Worm (Caenorhabditis elegans) whole organism, L2 larva: ENCODE results near the gene srv-9.

Experiments
- F13H6.1 ChIP-seq: sonication (generic microtip); optimal IDR thresholded peaks from 2 replicates; lab custom pipeline; 2016; ENCODE audit warnings: missing genetic modification characterization, missing compliant biosample characterization
- R02D3.7 ChIP-seq: fragments of 150-350 bp; optimal IDR thresholded peaks from 2 replicates; lab custom pipeline; 2014; ENCODE audit warnings: missing biosample characterization, missing genetic modification characterization
- Y55F3AM.14 ChIP-seq: fragments of 200-800 bp; sonication (Bioruptor generic); optimal IDR thresholded peaks from 2 replicates; lab custom pipeline; 2018; ENCODE audit warnings: mild to moderate bottlenecking, missing genetic modification characterization, missing compliant biosample characterization
- ZK546.5 ChIP-seq: sonication (generic microtip); optimal IDR thresholded peaks from 2 replicates; lab custom pipeline; 2017; ENCODE audit warnings: missing biosample characterization, missing genetic modification characterization
- aly-2 ChIP-seq: fragments of 150-350 bp; optimal IDR thresholded peaks from 2 replicates; lab custom pipeline; 2014; ENCODE audit warnings: missing biosample characterization, missing genetic modification characterization
- blmp-1 ChIP-seq: sonication (generic microtip); optimal IDR thresholded peaks from 2 replicates; lab custom pipeline; 2017; ENCODE audit warnings: missing genetic modification characterization, mild to moderate bottlenecking, missing compliant biosample characterization, antibody characterized with exemption, moderate library complexity; ENCODE audit not compliant: insufficient read depth
- ceh-82 ChIP-seq: fragments of 150-350 bp; optimal IDR thresholded peaks from 2 replicates; lab custom pipeline; 2014; ENCODE audit warnings: missing biosample characterization, missing genetic modification characterization
- crh-2 ChIP-seq: sonication (generic microtip); optimal IDR thresholded peaks from 2 replicates; lab custom pipeline; 2017; ENCODE audit warnings: missing biosample characterization, missing genetic modification characterization
- dmd-4 ChIP-seq: sonication (generic microtip); optimal IDR thresholded peaks from 2 replicates; lab custom pipeline; 2017; ENCODE audit warnings: missing biosample characterization, missing genetic modification characterization
- elt-1 ChIP-seq: fragments of 150-350 bp; optimal IDR thresholded peaks from 2 replicates; lab custom pipeline; 2014; ENCODE audit warnings: missing biosample characterization, missing genetic modification characterization
- elt-3 ChIP-seq: sonication (generic microtip); optimal IDR thresholded peaks from 2 replicates; lab custom pipeline; 2017; ENCODE audit warnings: missing biosample characterization, missing genetic modification characterization
- fos-1 ChIP-seq: fragments of 150-350 bp; optimal IDR thresholded peaks from 2 replicates; lab custom pipeline; 2014; ENCODE audit warnings: missing biosample characterization, missing genetic modification characterization
- gmeb-1 ChIP-seq: fragments of 150-350 bp; optimal IDR thresholded peaks from 2 replicates; lab custom pipeline; 2014; ENCODE audit warnings: missing biosample characterization, missing genetic modification characterization
- lin-13 ChIP-seq: fragments of 150-350 bp; optimal IDR thresholded peaks from 2 replicates; lab custom pipeline; 2014; ENCODE audit warnings: missing biosample characterization, missing genetic modification reagents, missing genetic modification characterization
- lin-39 ChIP-seq: fragments of 150-350 bp; optimal IDR thresholded peaks from 2 replicates; lab custom pipeline; 2014; ENCODE audit warnings: missing biosample characterization, missing genetic modification reagents, missing genetic modification characterization
- lsy-2 ChIP-seq, 2 experiments: fragments of 150-350 bp in 1 of 2; sonication (generic microtip) in 1 of 2; optimal IDR thresholded peaks; 2 replicates each; lab custom pipeline; 2014 to 2017; ENCODE audit warnings: missing biosample characterization in 2 of 2, missing genetic modification characterization in 2 of 2
- mbf-1 ChIP-seq: sonication (generic microtip); optimal IDR thresholded peaks from 2 replicates; lab custom pipeline; 2017; ENCODE audit warnings: missing biosample characterization, missing genetic modification characterization
- nhr-10 ChIP-seq: sonication (generic microtip); optimal IDR thresholded peaks from 2 replicates; lab custom pipeline; 2017; ENCODE audit warnings: missing biosample characterization, missing genetic modification characterization
- nhr-11 ChIP-seq: fragments of 150-350 bp; optimal IDR thresholded peaks from 2 replicates; lab custom pipeline; 2014; ENCODE audit warnings: missing biosample characterization, missing genetic modification characterization
- nhr-12 ChIP-seq: fragments of 150-350 bp; optimal IDR thresholded peaks from 2 replicates; lab custom pipeline; 2014; ENCODE audit warnings: missing biosample characterization, missing genetic modification characterization
- nhr-129 ChIP-seq: fragments of 150-350 bp; optimal IDR thresholded peaks from 2 replicates; lab custom pipeline; 2014; ENCODE audit warnings: missing biosample characterization, missing genetic modification characterization
- nhr-21 ChIP-seq: fragments of 150-350 bp; optimal IDR thresholded peaks from 2 replicates; lab custom pipeline; 2014; ENCODE audit warnings: missing biosample characterization, missing genetic modification characterization
- nhr-237 ChIP-seq: fragments of 150-350 bp; optimal IDR thresholded peaks from 2 replicates; lab custom pipeline; 2014; ENCODE audit warnings: missing biosample characterization, missing genetic modification characterization
- nhr-25 ChIP-seq: fragments of 150-350 bp; sonication (generic microtip); optimal IDR thresholded peaks from 3 replicates; lab custom pipeline; 2014; ENCODE audit warnings: missing biosample characterization, missing genetic modification characterization
- nhr-6 ChIP-seq: fragments of 150-350 bp; optimal IDR thresholded peaks from 2 replicates; lab custom pipeline; 2014; ENCODE audit warnings: missing biosample characterization, missing genetic modification characterization
- skn-1 ChIP-seq: sonication (generic microtip); optimal IDR thresholded peaks from 2 replicates; lab custom pipeline; 2017; ENCODE audit warnings: missing biosample characterization, missing genetic modification characterization
- sma-3 ChIP-seq: sonication (generic microtip); optimal IDR thresholded peaks from 2 replicates; lab custom pipeline; 2016; ENCODE audit warnings: missing genetic modification reagents, missing genetic modification characterization, missing compliant biosample characterization
- sma-9 ChIP-seq, 2 experiments: fragments of 150-350 bp in 1 of 2; sonication (generic microtip) in 1 of 2; optimal IDR thresholded peaks; 2 replicates each; lab custom pipeline; 2014 to 2016; ENCODE audit warnings: missing genetic modification characterization in 2 of 2, mild to moderate bottlenecking in 1 of 2, missing biosample characterization in 1 of 2, missing compliant biosample characterization in 1 of 2, missing genetic modification reagents in 1 of 2, moderate library complexity in 1 of 2
- unc-39 ChIP-seq: fragments of 150-350 bp; optimal IDR thresholded peaks from 2 replicates; lab custom pipeline; 2014; ENCODE audit warnings: missing biosample characterization, missing genetic modification characterization
- ztf-1 ChIP-seq: fragments of 200-800 bp; sonication (Bioruptor generic); conservative IDR thresholded peaks from 2 replicates; pipeline ENCODE4 v1.3.6; 2022; ENCODE audit warnings: missing genetic modification characterization, missing compliant biosample characterization
- ztf-4 ChIP-seq: fragments of 150-350 bp; optimal IDR thresholded peaks from 2 replicates; lab custom pipeline; 2014; ENCODE audit warnings: missing biosample characterization, missing genetic modification characterization

Gene srv-9

DNA sequence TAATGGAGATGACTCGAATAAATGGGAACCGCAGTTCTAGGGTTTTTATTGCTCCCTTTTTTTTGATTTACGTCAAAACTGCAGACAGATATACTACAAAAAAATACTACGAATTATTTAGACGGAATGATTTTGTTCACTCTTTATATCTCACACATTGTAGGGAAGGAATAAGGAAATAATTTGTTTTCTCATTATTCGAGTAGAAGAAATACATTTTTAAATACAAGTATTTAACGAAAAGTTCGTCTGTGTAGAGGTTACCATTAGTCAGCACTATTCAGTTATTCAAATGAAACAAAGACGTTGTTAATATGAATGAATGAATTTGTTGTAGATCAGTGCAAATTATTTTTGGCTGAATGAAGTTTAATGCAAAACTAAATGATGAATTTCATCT is 3.8 kb upstream of the srv-9 start, which contains the start of gene srd-18:
Gene srd-18 (minus strand): TSS at position 101 of the 400 bp plus-strand sequence.
- TF ChIP-seq elt-1: no peak
- TF ChIP-seq skn-1 (tag; lab: Kevin White, UChicago): no peak
- no peak for TF ChIP-seq mbf-1 (tag; lab: Kevin White, UChicago)
- no peak for TF ChIP-seq ceh-82
- no peak for TF ChIP-seq R02D3.7 (tag; lab: Kevin White, UChicago)
- TF ChIP-seq elt-3 (tag; lab: Kevin White, UChicago): no peak
- no peak for TF ChIP-seq crh-2
- no peak for TF ChIP-seq sma-3 (GFP tag; lab: Kevin White, UChicago)
- TF ChIP-seq F13H6.1 (tag; lab: Kevin White, UChicago): no peak
- no peak for TF ChIP-seq lin-13 (GFP tag; lab: Kevin White, UChicago)
- TF ChIP-seq Y55F3AM.14 (GFP tag; lab: Kevin White, UChicago): no peak
- no peak for TF ChIP-seq ztf-4 (tag; lab: Kevin White, UChicago)
- no peak for TF ChIP-seq dmd-4 (tag; lab: Kevin White, UChicago)
- TF ChIP-seq, all 48 proteins: peak for 0

DNA sequence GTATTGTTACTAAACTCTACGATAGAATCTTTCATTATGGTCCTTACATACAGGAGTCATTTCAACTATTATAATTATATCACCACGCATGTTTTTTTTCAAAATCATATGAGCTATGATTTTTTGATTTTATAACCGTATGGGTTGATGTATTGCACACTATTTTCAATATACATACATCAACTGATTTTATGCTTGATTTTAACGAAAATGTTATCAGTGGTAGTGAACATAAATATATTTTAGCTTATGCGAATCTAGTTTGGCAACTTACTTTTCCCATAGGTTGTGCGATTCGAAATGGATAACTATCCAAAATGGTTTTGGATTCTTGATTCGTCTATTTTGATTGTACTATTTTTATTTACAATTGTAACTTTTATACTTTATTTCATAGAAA is 663 bp upstream of the srv-9 start, which contains the start of gene srv-10:
Gene srv-10 (plus strand): TSS at position 301 of the 400 bp plus-strand sequence.
- no peak for TF ChIP-seq unc-39
- TF ChIP-seq lsy-2 (tag; optimal IDR thresholded peaks at IDR 0.05; lab: Kevin White, UChicago): no peak
- TF ChIP-seq ztf-1 (GFP tag; lab: Robert Waterston, UW): no peak
- TF ChIP-seq gmeb-1: no peak
- no peak for TF ChIP-seq skn-1 (tag; lab: Kevin White, UChicago)
- no peak for TF ChIP-seq mbf-1 (tag; lab: Kevin White, UChicago)
- no peak for TF ChIP-seq nhr-21 (tag; lab: Kevin White, UChicago)
- TF ChIP-seq nhr-237: no peak
- TF ChIP-seq sma-3 (GFP tag; lab: Kevin White, UChicago): no peak
- no peak for TF ChIP-seq blmp-1 (tag; lab: Kevin White, UChicago)
- TF ChIP-seq, all 48 proteins: peak for 0

DNA sequence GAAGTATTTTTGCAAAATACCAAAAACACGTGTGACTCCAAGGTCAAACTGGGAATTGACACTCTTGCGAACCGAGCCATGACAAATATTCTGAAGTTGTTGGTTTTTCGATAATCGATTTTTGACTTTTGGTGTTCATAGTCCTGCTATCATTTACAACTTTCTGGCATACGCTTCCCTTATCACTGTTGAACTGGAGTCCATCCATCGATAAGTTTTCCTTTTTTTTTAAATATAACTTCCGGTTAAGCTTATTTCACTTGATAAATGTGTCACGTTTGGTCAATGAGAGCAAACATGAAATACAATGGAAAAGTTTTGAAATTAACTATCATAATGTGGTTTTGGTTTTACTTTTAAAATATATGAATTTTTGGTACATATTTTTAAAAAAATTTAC is 1.2 kb downstream of the srv-9 start:
- TF ChIP-seq fos-1: peak; percentile 95
- peak; percentile 17 for TF ChIP-seq sma-9 (GFP tag; optimal IDR thresholded peaks at IDR 0.05; lab: Kevin White, UChicago)
- no peak for TF ChIP-seq sma-9 (tag; optimal IDR thresholded peaks at IDR 0.05; lab: Kevin White, UChicago)
- TF ChIP-seq gmeb-1: no peak
- peak; percentile 17 for TF ChIP-seq crh-2
- TF ChIP-seq, all 48 proteins: peak for 3

- TF ChIP-seq lsy-2 (tag; optimal IDR thresholded peaks at IDR 0.05; lab: Kevin White, UChicago) (no peak), mbf-1 (tag; lab: Kevin White, UChicago) (no peak), fos-1 (no peak), aly-2 (tag; lab: Kevin White, UChicago) (no peak), sma-9 (GFP tag; optimal IDR thresholded peaks at IDR 0.05; lab: Kevin White, UChicago) (no peak), sma-9 (tag; optimal IDR thresholded peaks at IDR 0.05; lab: Kevin White, UChicago) (no peak), Y55F3AM.14 (GFP tag; lab: Kevin White, UChicago) (no peak), blmp-1 (tag; lab: Kevin White, UChicago) (no peak), lin-39 (no peak), dmd-4 (tag; lab: Kevin White, UChicago) (no peak), nhr-10 (tag; lab: Kevin White, UChicago) (no peak), ztf-1 (GFP tag; lab: Robert Waterston, UW) (no peak), ceh-82 (no peak), nhr-12 (tag; lab: Kevin White, UChicago) (no peak), nhr-6 (tag; lab: Kevin White, UChicago) (no peak), ZK546.5 (tag; lab: Kevin White, UChicago) (no peak)
These were observed 2.3 kb downstream of the srv-9 start, which contains the start of gene srv-8 for ce11 chrV:13420640-13421039. Gene srv-8 (minus strand): TSS chrV:13420740.

ce11 chrV:13417513-13417912 is 5.4 kb downstream of the srv-9 start, which contains the start of gene F53F1.6:
Gene F53F1.6 (minus strand): TSS chrV:13417613.
- TF ChIP-seq sma-9 (GFP tag; optimal IDR thresholded peaks at IDR 0.05; lab: Kevin White, UChicago) (no peak), sma-9 (tag; optimal IDR thresholded peaks at IDR 0.05; lab: Kevin White, UChicago) (no peak), nhr-129 (no peak)

ce11 chrV:13416076-13416475 is 6.9 kb downstream of the srv-9 start:
- TF ChIP-seq nhr-25 (tag; lab: Kevin White, UChicago): peak; percentile 9
- TF ChIP-seq nhr-11 (tag; lab: Kevin White, UChicago): no peak
